Worm (Caenorhabditis elegans) whole organism, L4 larva: ENCODE results near the gene nhr-88.

Experiments used
- aly-2 ChIP-seq: sonication (generic microtip); optimal IDR thresholded peaks from 2 replicates; lab custom pipeline; 2018; ENCODE audit warnings: missing biosample characterization, missing genetic modification characterization
- ama-1 ChIP-seq: fragments of 150-350 bp; optimal IDR thresholded peaks from 2 replicates; lab custom pipeline; 2014; ENCODE audit warnings: inconsistent platforms, mixed read lengths
- ceh-28 ChIP-seq: fragments of 150-350 bp; optimal IDR thresholded peaks from 2 replicates; lab custom pipeline; 2014; ENCODE audit warnings: missing biosample characterization, missing genetic modification reagents, missing genetic modification characterization
- ceh-62 ChIP-seq: sonication (generic microtip); optimal IDR thresholded peaks from 2 replicates; lab custom pipeline; 2017; ENCODE audit warnings: missing biosample characterization, missing genetic modification characterization
- daf-8 ChIP-seq: fragments of 200-800 bp; sonication (Bioruptor generic); IDR thresholded peaks from 2 replicates; pipeline ENCODE4 v1.3.6; 2022; ENCODE audit warnings: missing genetic modification characterization, missing compliant biosample characterization
- egl-43 ChIP-seq: fragments of 200-800 bp; sonication (Bioruptor generic); IDR thresholded peaks from 2 replicates; pipeline ENCODE4 v1.3.6; 2022; ENCODE audit warnings: missing genetic modification reagents, missing genetic modification characterization, missing compliant biosample characterization
- lin-39 ChIP-seq: fragments of 150-350 bp; optimal IDR thresholded peaks from 2 replicates; lab custom pipeline; 2014; ENCODE audit warnings: missing biosample characterization, missing genetic modification reagents, missing genetic modification characterization
- nhr-102 ChIP-seq: sonication (generic microtip); optimal IDR thresholded peaks from 2 replicates; lab custom pipeline; 2016; ENCODE audit warnings: mild to moderate bottlenecking, missing genetic modification characterization, moderate library complexity, missing compliant biosample characterization
- nhr-28 ChIP-seq: fragments of 150-350 bp; optimal IDR thresholded peaks from 2 replicates; lab custom pipeline; 2014; ENCODE audit warnings: missing biosample characterization, missing genetic modification characterization
- nhr-6 ChIP-seq: fragments of 150-350 bp; optimal IDR thresholded peaks from 2 replicates; lab custom pipeline; 2014; ENCODE audit warnings: missing biosample characterization, missing genetic modification characterization
- nhr-76 ChIP-seq: fragments of 150-350 bp; optimal IDR thresholded peaks from 2 replicates; lab custom pipeline; 2014; ENCODE audit warnings: missing biosample characterization, missing genetic modification characterization
- vab-7 ChIP-seq: fragments of 200-800 bp; sonication (Bioruptor generic); IDR thresholded peaks from 2 replicates; pipeline ENCODE4 v1.3.6; 2022; ENCODE audit warnings: missing genetic modification reagents, missing genetic modification characterization, missing compliant biosample characterization

DNA sequence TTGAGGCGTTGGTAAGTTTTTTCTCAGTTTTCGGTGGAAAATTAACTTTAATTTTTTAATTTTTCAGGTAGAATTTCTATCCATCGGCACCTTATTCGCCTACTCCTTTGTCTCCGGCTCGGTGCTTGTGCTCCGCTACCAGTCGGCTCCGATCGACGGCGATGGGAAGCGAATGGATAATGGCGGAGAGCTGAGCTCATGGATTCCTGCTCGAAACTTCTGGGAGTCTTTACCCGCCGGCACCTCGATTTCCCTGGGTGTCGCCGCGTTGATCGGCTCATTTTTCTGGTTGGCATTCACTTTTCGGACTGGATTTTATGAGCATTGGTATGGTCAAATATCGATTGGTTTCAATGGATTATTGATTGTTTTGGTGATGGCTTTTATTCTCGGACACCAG, 58.5 kb downstream of the nhr-88 start:
- no peak for TF ChIP-seq egl-43 (GFP tag; lab: Robert Waterston, UW)
- TF ChIP-seq nhr-76 = no peak
- TF ChIP-seq daf-8 = no peak
- TF ChIP-seq nhr-28 = no peak
- TF ChIP-seq lin-39 = no peak
- TF ChIP-seq ama-1 (lab: Kevin White, UChicago) = no peak
- TF ChIP-seq ceh-62 = no peak
- TF ChIP-seq aly-2 (tag; lab: Kevin White, UChicago) = no peak
- TF ChIP-seq vab-7 (GFP tag; lab: Robert Waterston, UW) = no peak
- no peak for TF ChIP-seq nhr-102 (tag; lab: Kevin White, UChicago)
- TF ChIP-seq ceh-28 (tag; lab: Kevin White, UChicago) = peak; percentile 55
- TF ChIP-seq nhr-6 (tag; lab: Kevin White, UChicago) = no peak
